Worm (Caenorhabditis elegans): Measurements from ENCODE around the gene cal-1.

Gene cal-1

ce11 chrV:12465399-12465798 lies 51.6 kb downstream of the cal-1 start (continued):
- TF ChIP-seq unc-62 (GFP tag; optimal IDR thresholded peaks at IDR 0.05) (no peak), fkh-2 (tag; optimal IDR thresholded peaks at IDR 0.05) (no peak), skn-1 (tag; optimal IDR thresholded peaks at IDR 0.05) (no peak), lsy-12 (tag; optimal IDR thresholded peaks at IDR 0.05) (peak; percentile 69), egl-27 (tag; optimal IDR thresholded peaks at IDR 0.05) (no peak), egl-5 (tag; optimal IDR thresholded peaks at IDR 0.05) (peak; percentile 83), eor-1 (tag; optimal IDR thresholded peaks at IDR 0.05) (no peak), ztf-4 (tag; optimal IDR thresholded peaks at IDR 0.05) (no peak), nhr-237 (tag; optimal IDR thresholded peaks at IDR 0.05) (no peak), mdl-1 (tag; optimal IDR thresholded peaks at IDR 0.05) (no peak), jun-1 (tag; optimal IDR thresholded peaks at IDR 0.05) (peak; percentile 48), ceh-28 (tag; optimal IDR thresholded peaks at IDR 0.05) (peak; percentile 72), ceh-9 (tag; optimal IDR thresholded peaks at IDR 0.05) (no peak), zag-1 (tag; optimal IDR thresholded peaks at IDR 0.05) (peak; percentile 41), lin-39 (tag; optimal IDR thresholded peaks at IDR 0.05) (peak; percentile 81)

Data from whole organism, L3 larva.